Fruit fly (Drosophila melanogaster) whole organism, embryonic: Measurements from ENCODE around the gene CG6656.
A peak's percentile ranks its signal among the peaks of the same experiment; 100 is the strongest.

Source experiments
- Bgb ChIP-seq: fragments of 200-800 bp; sonication (Bioruptor generic); IDR thresholded peaks from 2 replicates; pipeline ENCODE4 v1.3.6; 2022; ENCODE audit warnings: missing biosample characterization, missing genetic modification characterization; ENCODE audit not compliant: partially characterized antibody
- CG10565 ChIP-seq: fragments of 200-800 bp; sonication (Bioruptor generic); optimal IDR thresholded peaks from 3 replicates; lab custom pipeline; 2016; ENCODE audit warnings: missing biosample characterization, mild to moderate bottlenecking, missing genetic modification characterization
- CG11560 ChIP-seq: fragments of 200-800 bp; sonication (Bioruptor generic); IDR thresholded peaks from 3 replicates; pipeline ENCODE4 v1.3.6; 2022; ENCODE audit warnings: missing biosample characterization, missing genetic modification characterization
- CG11696 ChIP-seq: fragments of 200-800 bp; sonication (Bioruptor generic); IDR thresholded peaks from 2 replicates; pipeline ENCODE4 v1.3.6; 2022; ENCODE audit warnings: missing biosample characterization, missing genetic modification characterization
- CG15073 ChIP-seq: fragments of 200-800 bp; sonication (Bioruptor generic); optimal IDR thresholded peaks from 2 replicates; lab custom pipeline; 2016; ENCODE audit warnings: missing biosample characterization, missing genetic modification characterization
- CG15514 ChIP-seq: fragments of 200-800 bp; sonication (Bioruptor generic); optimal IDR thresholded peaks from 3 replicates; lab custom pipeline; 2017; ENCODE audit warnings: missing biosample characterization, missing genetic modification characterization, mild to moderate bottlenecking, moderate library complexity, missing genetic modification reagents
- CG18619 ChIP-seq: fragments of 200-800 bp; sonication (Bioruptor generic); optimal IDR thresholded peaks from 3 replicates; lab custom pipeline; 2017; ENCODE audit warnings: missing biosample characterization, mild to moderate bottlenecking, missing genetic modification characterization
- CG2120 ChIP-seq: fragments of 200-800 bp; sonication (Bioruptor generic); optimal IDR thresholded peaks from 3 replicates; lab custom pipeline; 2016; ENCODE audit warnings: missing biosample characterization, missing genetic modification characterization
- CG2889 ChIP-seq: fragments of 200-800 bp; sonication (Bioruptor generic); IDR thresholded peaks from 3 replicates; pipeline ENCODE4 v1.3.6; 2022; ENCODE audit warnings: missing biosample characterization, missing genetic modification characterization
- CG3847 ChIP-seq: fragments of 200-800 bp; sonication (Bioruptor generic); IDR thresholded peaks from 2 replicates; pipeline ENCODE4 v1.3.6; 2022; ENCODE audit warnings: missing biosample characterization, missing genetic modification characterization
- CG7786 ChIP-seq: fragments of 200-800 bp; sonication (Bioruptor generic); optimal IDR thresholded peaks from 2 replicates; lab custom pipeline; 2016; ENCODE audit warnings: missing biosample characterization, missing genetic modification characterization
- Dfd ChIP-seq, 2 experiments: fragments of >200 bp; optimal IDR thresholded peaks; 2 replicates each; lab custom pipeline; 2017; ENCODE audit warnings: missing biosample characterization in 2 of 2, missing genetic modification characterization in 2 of 2
- Dll ChIP-seq: fragments of 200-800 bp; sonication (Bioruptor generic); IDR thresholded peaks from 4 replicates; pipeline ENCODE4 v1.3.6; 2022; ENCODE audit warnings: missing biosample characterization, missing genetic modification characterization; ENCODE audit not compliant: partially characterized antibody
- Gug ChIP-seq: fragments of 200-800 bp; sonication (Bioruptor generic); IDR thresholded peaks from 4 replicates; pipeline ENCODE4 v1.3.6; 2022; ENCODE audit warnings: missing biosample characterization, missing genetic modification characterization
- HLH3B ChIP-seq: fragments of 200-800 bp; sonication (Bioruptor generic); IDR thresholded peaks from 2 replicates; pipeline ENCODE4 v1.3.6; 2022; ENCODE audit warnings: missing biosample characterization, missing genetic modification characterization
- HmgZ ChIP-seq: fragments of 200-800 bp; sonication (Bioruptor generic); optimal IDR thresholded peaks from 2 replicates; lab custom pipeline; 2018; ENCODE audit warnings: missing biosample characterization, mild to moderate bottlenecking, missing genetic modification characterization
- Hmx ChIP-seq: fragments of 200-800 bp; sonication (Bioruptor generic); optimal IDR thresholded peaks from 2 replicates; lab custom pipeline; 2016; ENCODE audit warnings: missing biosample characterization, missing genetic modification characterization
- Hr51 ChIP-seq, 2 experiments: fragments of 200-800 bp; sonication (Bioruptor generic); optimal IDR thresholded peaks; 2 replicates in 1 of 2; 3 replicates in 1 of 2; lab custom pipeline; 2016 to 2018; ENCODE audit warnings: missing biosample characterization in 2 of 2, missing genetic modification characterization in 2 of 2, mild to moderate bottlenecking in 1 of 2, moderate library complexity in 1 of 2
- Hr78 ChIP-seq, 2 experiments: fragments of 200-800 bp in 1 of 2; fragments of >200 bp in 1 of 2; sonication (Bioruptor generic) in 1 of 2; optimal IDR thresholded peaks; 2 replicates each; lab custom pipeline; 2017 to 2019; ENCODE audit warnings: missing biosample characterization in 2 of 2, missing genetic modification characterization in 2 of 2, mild to moderate bottlenecking in 1 of 2, moderate library complexity in 1 of 2
- Meics ChIP-seq: fragments of 200-800 bp; sonication (Bioruptor generic); optimal IDR thresholded peaks from 2 replicates; lab custom pipeline; 2017; ENCODE audit warnings: missing biosample characterization, mild to moderate bottlenecking, missing genetic modification characterization
- Nf-YA ChIP-seq: fragments of 200-800 bp; sonication (Bioruptor generic); IDR thresholded peaks from 2 replicates; pipeline ENCODE4 v1.3.6; 2022; ENCODE audit warnings: missing biosample characterization, missing genetic modification characterization
- ac ChIP-seq: fragments of 200-800 bp; sonication (Bioruptor generic); optimal IDR thresholded peaks from 3 replicates; lab custom pipeline; 2017; ENCODE audit warnings: missing biosample characterization, mild to moderate bottlenecking, missing genetic modification characterization
- dm ChIP-seq: fragments of 200-800 bp; sonication (Bioruptor generic); optimal IDR thresholded peaks from 3 replicates; lab custom pipeline; 2016; ENCODE audit warnings: missing biosample characterization, missing genetic modification characterization
- dmrt11E ChIP-seq: fragments of 200-800 bp; sonication (Bioruptor generic); optimal IDR thresholded peaks from 3 replicates; lab custom pipeline; 2018; ENCODE audit warnings: missing biosample characterization, mild to moderate bottlenecking, missing genetic modification characterization, moderate library complexity
- esg ChIP-seq: fragments of 200-800 bp; sonication (Bioruptor generic); conservative IDR thresholded peaks from 2 replicates; pipeline ENCODE4 v1.3.6; 2022; ENCODE audit warnings: missing biosample characterization, missing genetic modification characterization
- gem ChIP-seq: fragments of 200-800 bp; sonication (Bioruptor generic); optimal IDR thresholded peaks from 2 replicates; lab custom pipeline; 2019; ENCODE audit warnings: missing biosample characterization, mild to moderate bottlenecking, missing genetic modification characterization, moderate library complexity
- grn ChIP-seq: fragments of 200-800 bp; sonication (Bioruptor generic); optimal IDR thresholded peaks from 3 replicates; lab custom pipeline; 2017; ENCODE audit warnings: missing biosample characterization, missing genetic modification characterization
- gsb-n ChIP-seq: fragments of 200-800 bp; sonication (Bioruptor generic); optimal IDR thresholded peaks from 3 replicates; lab custom pipeline; 2018; ENCODE audit warnings: missing biosample characterization, mild to moderate bottlenecking, missing genetic modification characterization
- h ChIP-seq: fragments of >200 bp; optimal IDR thresholded peaks from 2 replicates; lab custom pipeline; 2017
- jigr1 ChIP-seq: fragments of 200-800 bp; sonication (Bioruptor generic); IDR thresholded peaks from 3 replicates; pipeline ENCODE4 v1.3.6; 2022; ENCODE audit warnings: missing biosample characterization, missing genetic modification characterization
- jing ChIP-seq: fragments of 200-800 bp; sonication (Bioruptor generic); optimal IDR thresholded peaks from 2 replicates; lab custom pipeline; 2018; ENCODE audit warnings: missing biosample characterization, mild to moderate bottlenecking, missing genetic modification characterization
- ken ChIP-seq: fragments of 200-800 bp; sonication (Bioruptor generic); IDR thresholded peaks from 3 replicates; pipeline ENCODE4 v1.3.6; 2022; ENCODE audit warnings: missing biosample characterization, missing genetic modification characterization
- klu ChIP-seq: fragments of 200-800 bp; sonication (Bioruptor generic); IDR thresholded peaks from 2 replicates; pipeline ENCODE4 v1.3.6; 2022; ENCODE audit warnings: missing biosample characterization, missing genetic modification characterization
- lab ChIP-seq: fragments of 200-800 bp; sonication (Bioruptor generic); optimal IDR thresholded peaks from 3 replicates; lab custom pipeline; 2017; ENCODE audit warnings: missing biosample characterization, missing genetic modification characterization, mild to moderate bottlenecking, moderate library complexity, missing genetic modification reagents
- mirr ChIP-seq: fragments of 200-800 bp; sonication (Bioruptor generic); optimal IDR thresholded peaks from 3 replicates; lab custom pipeline; 2018; ENCODE audit warnings: missing biosample characterization, mild to moderate bottlenecking, missing genetic modification characterization
- nau ChIP-seq: fragments of 200-800 bp; sonication (Bioruptor generic); optimal IDR thresholded peaks from 3 replicates; lab custom pipeline; 2017; ENCODE audit warnings: missing biosample characterization, mild to moderate bottlenecking, missing genetic modification characterization, missing genetic modification reagents
- org-1 ChIP-seq: fragments of 200-800 bp; sonication (Bioruptor generic); optimal IDR thresholded peaks from 2 replicates; lab custom pipeline; 2017; ENCODE audit warnings: missing biosample characterization, missing genetic modification characterization
- phol ChIP-seq: fragments of 200-800 bp; sonication (Bioruptor generic); optimal IDR thresholded peaks from 3 replicates; lab custom pipeline; 2018; ENCODE audit warnings: missing biosample characterization, mild to moderate bottlenecking, missing genetic modification characterization, moderate library complexity
- prd ChIP-seq, 3 experiments: fragments of >200 bp in 2 of 3; fragments of 200-800 bp in 1 of 3; sonication (Bioruptor generic) in 1 of 3; optimal IDR thresholded peaks in 2 of 3; IDR thresholded peaks in 1 of 3; 2 replicates in 2 of 3; 3 replicates in 1 of 3; pipeline versions ENCODE4 v1.3.6 to Lab custom; 2017 to 2022; ENCODE audit warnings: missing biosample characterization in 1 of 3, missing genetic modification characterization in 1 of 3
- repo ChIP-seq: fragments of 200-800 bp; sonication (Bioruptor generic); optimal IDR thresholded peaks from 2 replicates; lab custom pipeline; 2016; ENCODE audit warnings: missing biosample characterization, missing genetic modification characterization
- schlank ChIP-seq: fragments of 200-800 bp; sonication (Bioruptor generic); optimal IDR thresholded peaks from 2 replicates; lab custom pipeline; 2018; ENCODE audit warnings: missing biosample characterization, mild to moderate bottlenecking, missing genetic modification characterization
- sob ChIP-seq: fragments of 200-800 bp; sonication (Bioruptor generic); IDR thresholded peaks from 2 replicates; pipeline ENCODE4 v1.3.6; 2022; ENCODE audit warnings: missing biosample characterization, missing genetic modification characterization
- sug ChIP-seq: fragments of 200-800 bp; optimal IDR thresholded peaks from 2 replicates; lab custom pipeline; 2019; ENCODE audit warnings: missing biosample characterization, mild to moderate bottlenecking, missing genetic modification characterization, moderate library complexity
- tll ChIP-seq, 2 experiments: fragments of 200-800 bp in 1 of 2; fragments of >200 bp in 1 of 2; sonication (Bioruptor generic) in 1 of 2; optimal IDR thresholded peaks; 2 replicates each; lab custom pipeline; 2017 to 2019; ENCODE audit warnings: missing biosample characterization in 2 of 2, missing genetic modification characterization in 2 of 2, mild to moderate bottlenecking in 1 of 2, moderate library complexity in 1 of 2
- toy ChIP-seq: fragments of 200-800 bp; sonication (Bioruptor generic); IDR thresholded peaks from 2 replicates; pipeline ENCODE4 v1.3.6; 2022; ENCODE audit warnings: missing biosample characterization, missing genetic modification characterization
- usp ChIP-seq: fragments of >200 bp; optimal IDR thresholded peaks from 2 replicates; lab custom pipeline; 2017; ENCODE audit warnings: missing biosample characterization, missing genetic modification characterization
- vfl ChIP-seq: fragments of 200-800 bp; sonication (Bioruptor generic); optimal IDR thresholded peaks from 2 replicates; lab custom pipeline; 2016; ENCODE audit warnings: missing biosample characterization, missing genetic modification characterization
- wdn ChIP-seq: fragments of 200-800 bp; sonication (Bioruptor generic); IDR thresholded peaks from 2 replicates; pipeline ENCODE4 v1.3.6; 2022; ENCODE audit warnings: missing biosample characterization, missing genetic modification characterization

CG6656 gene

DNA sequence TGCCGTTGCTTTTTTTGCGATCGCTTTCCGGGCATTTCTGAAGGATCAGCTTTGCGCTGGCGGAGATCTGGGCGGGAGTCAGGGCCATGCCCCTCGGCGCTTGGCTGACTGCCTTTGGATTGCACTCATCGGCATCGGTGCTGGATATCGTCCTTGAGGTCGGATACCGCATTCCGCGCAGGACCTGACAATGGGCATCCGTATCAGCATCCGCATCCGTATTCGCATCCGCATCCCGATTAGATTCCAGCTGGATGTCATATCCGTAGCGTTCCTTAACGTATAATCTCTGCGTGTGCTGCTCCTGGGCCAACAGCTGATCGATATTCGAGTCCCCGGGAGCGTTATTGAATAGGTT, 19.6 kb upstream of the CG6656 start (continued):
- TF ChIP-seq lab (GFP tag; lab: Kevin White, UChicago) (no peak), sob (peak; percentile 35; the same call in 1 of the 2 replicates), CG3847 (GFP tag; lab: Robert Waterston, UW) (0 out of 2 replicates have a peak, but pooled peaks have one; percentile 4), ken (GFP tag; lab: Robert Waterston, UW) (no peak), repo (GFP tag; lab: Kevin White, UChicago) (peak; percentile 18), CG11560 (no peak), Nf-YA (GFP tag; lab: Robert Waterston, UW) (0 out of 2 replicates have a peak, but pooled peaks have one; percentile 33), prd (optimal IDR thresholded peaks at IDR 0.05; lab: Kevin White, UChicago) (no peak), prd (GFP tag; IDR thresholded peaks at IDR 0.05; lab: Robert Waterston, UW) (0 out of 3 replicates have a peak, but pooled peaks have one; percentile 6), HLH3B (GFP tag; lab: Robert Waterston, UW) (0 out of 2 replicates have a peak, but pooled peaks have one; percentile 9), vfl (GFP tag; lab: Kevin White, UChicago) (no peak), Gug (GFP tag; lab: Robert Waterston, UW) (no peak), h (no peak), CG7786 (GFP tag; lab: Kevin White, UChicago) (no peak), ac (GFP tag; lab: Kevin White, UChicago) (peak; percentile 13)

- peak; percentile 7 for TF ChIP-seq grn (GFP tag; lab: Kevin White, UChicago)
- TF ChIP-seq CG15073 = no peak
- TF ChIP-seq jing (GFP tag; lab: Kevin White, UChicago) = no peak
- TF ChIP-seq CG2120 (GFP tag; lab: Kevin White, UChicago) = no peak
- TF ChIP-seq HmgZ (tag; lab: Kevin White, UChicago) = peak; percentile 65
- peak; percentile 18 for TF ChIP-seq schlank (tag; lab: Kevin White, UChicago)
- TF ChIP-seq CG10565 = no peak
- no peak for TF ChIP-seq CG18619
- TF ChIP-seq CG11696 (GFP tag; lab: Robert Waterston, UW) = peak; percentile 38
- peak; percentile 36 for TF ChIP-seq sug (tag; lab: Kevin White, UChicago)
- no peak for TF ChIP-seq Meics
- TF ChIP-seq tll (GFP tag; optimal IDR thresholded peaks at IDR 0.05; lab: Kevin White, UChicago) = no peak
- TF ChIP-seq Bgb = peak; percentile 73
- TF ChIP-seq dm (GFP tag; lab: Kevin White, UChicago) = no peak
- TF ChIP-seq Hr78 (GFP tag; optimal IDR thresholded peaks at IDR 0.05; lab: Kevin White, UChicago) = no peak
- peak; percentile 66 for TF ChIP-seq gem (tag; lab: Kevin White, UChicago)
- TF ChIP-seq mirr (GFP tag; lab: Kevin White, UChicago) = peak; percentile 72
- no peak for TF ChIP-seq Nf-YA (GFP tag; lab: Robert Waterston, UW)
- TF ChIP-seq dmrt11E (tag; lab: Kevin White, UChicago) = peak; percentile 56
- TF ChIP-seq Dll (GFP tag; lab: Robert Waterston, UW) = no peak
- TF ChIP-seq jigr1 (GFP tag; lab: Robert Waterston, UW) = no peak
- 0 out of 2 replicates have a peak, but pooled peaks have one; percentile 6 for TF ChIP-seq esg (GFP tag; lab: Robert Waterston, UW)
- peak; percentile 65 for TF ChIP-seq Hmx (GFP tag; lab: Kevin White, UChicago)
- peak; percentile 91 for TF ChIP-seq CG15514
- TF ChIP-seq phol (tag; lab: Kevin White, UChicago) = peak; percentile 26
- no peak for TF ChIP-seq usp (GFP tag; lab: Kevin White, UChicago)
- TF ChIP-seq wdn = no peak
- TF ChIP-seq org-1 (GFP tag; lab: Kevin White, UChicago) = no peak
- no peak for TF ChIP-seq toy (GFP tag; lab: Robert Waterston, UW)
- TF ChIP-seq gsb-n (tag; lab: Kevin White, UChicago) = peak; percentile 32
- TF ChIP-seq Hr51 (GFP tag; optimal IDR thresholded peaks at IDR 0.05; lab: Kevin White, UChicago) = peak in 1 of 2 experiments; percentile 58
- TF ChIP-seq Dfd (GFP tag; optimal IDR thresholded peaks at IDR 0.05; lab: Kevin White, UChicago) = no peak
- TF ChIP-seq nau (GFP tag; lab: Kevin White, UChicago) = no peak
- TF ChIP-seq klu = no peak
- no peak for TF ChIP-seq CG2889
These were observed 18.8 kb upstream of the CG6656 start, which contains the start of gene glec for dm6 chr3R:21856098-21856872. TSS of gene glec (minus strand) at chr3R:21856266.
